Fruit fly (Drosophila melanogaster) whole organism, embryonic: ENCODE results near the gene CG8051.

ENCODE experiments used
- Bdp1 ChIP-seq: fragments of 200-800 bp; sonication (Bioruptor generic); optimal IDR thresholded peaks from 3 replicates; lab custom pipeline; 2016; ENCODE audit warnings: missing biosample characterization, missing genetic modification characterization
- Blimp-1 ChIP-seq: fragments of 200-800 bp; sonication (Bioruptor generic); optimal IDR thresholded peaks from 3 replicates; lab custom pipeline; 2018; ENCODE audit warnings: missing biosample characterization, missing genetic modification characterization, mild to moderate bottlenecking, moderate library complexity, missing genetic modification reagents
- CG10565 ChIP-seq: fragments of 200-800 bp; sonication (Bioruptor generic); optimal IDR thresholded peaks from 3 replicates; lab custom pipeline; 2016; ENCODE audit warnings: missing biosample characterization, mild to moderate bottlenecking, missing genetic modification characterization
- CG11085 ChIP-seq: fragments of 200-800 bp; sonication (Bioruptor generic); IDR thresholded peaks from 2 replicates; pipeline ENCODE4 v1.3.6; 2022; ENCODE audit warnings: missing biosample characterization, missing genetic modification characterization
- CG12071 ChIP-seq: fragments of 200-800 bp; sonication (Bioruptor generic); optimal IDR thresholded peaks from 3 replicates; lab custom pipeline; 2018; ENCODE audit warnings: missing biosample characterization, mild to moderate bottlenecking, missing genetic modification characterization
- CG1233 ChIP-seq: fragments of 200-800 bp; sonication (Bioruptor generic); optimal IDR thresholded peaks from 4 replicates; lab custom pipeline; 2018; ENCODE audit warnings: missing biosample characterization, mild to moderate bottlenecking, missing genetic modification characterization
- CG12942 ChIP-seq: fragments of 200-800 bp; sonication (Bioruptor generic); optimal IDR thresholded peaks from 3 replicates; lab custom pipeline; 2016; ENCODE audit warnings: missing biosample characterization, missing genetic modification characterization
- CG13624 ChIP-seq: fragments of 200-800 bp; sonication (Bioruptor generic); optimal IDR thresholded peaks from 2 replicates; lab custom pipeline; 2016; ENCODE audit warnings: missing biosample characterization, missing genetic modification characterization
- CG14441 ChIP-seq: fragments of 200-800 bp; sonication (Bioruptor generic); IDR thresholded peaks from 2 replicates; pipeline ENCODE4 v1.3.6; 2022; ENCODE audit warnings: missing biosample characterization, missing genetic modification characterization
- CG17186 ChIP-seq: fragments of 200-800 bp; sonication (Bioruptor generic); optimal IDR thresholded peaks from 3 replicates; lab custom pipeline; 2017; ENCODE audit warnings: missing biosample characterization, missing genetic modification reagents, missing genetic modification characterization
- CG17359 ChIP-seq: fragments of 200-800 bp; sonication (Bioruptor generic); optimal IDR thresholded peaks from 3 replicates; lab custom pipeline; 2018; ENCODE audit warnings: missing biosample characterization, mild to moderate bottlenecking, missing genetic modification characterization, moderate library complexity
- CG1832 ChIP-seq: fragments of 200-800 bp; sonication (Bioruptor generic); optimal IDR thresholded peaks from 2 replicates; lab custom pipeline; 2017; ENCODE audit warnings: missing biosample characterization, mild to moderate bottlenecking, missing genetic modification characterization, inconsistent platforms
- CG18764 ChIP-seq: fragments of 200-800 bp; sonication (Bioruptor generic); optimal IDR thresholded peaks from 3 replicates; lab custom pipeline; 2016; ENCODE audit warnings: missing biosample characterization, missing genetic modification characterization
- CG33557 ChIP-seq: fragments of 200-800 bp; sonication (Bioruptor generic); optimal IDR thresholded peaks from 2 replicates; lab custom pipeline; 2019; ENCODE audit warnings: missing biosample characterization, mild to moderate bottlenecking, missing genetic modification characterization, moderate library complexity
- CG4707 ChIP-seq: fragments of 200-800 bp; sonication (Bioruptor generic); optimal IDR thresholded peaks from 2 replicates; lab custom pipeline; 2018; ENCODE audit warnings: missing biosample characterization, mild to moderate bottlenecking, missing genetic modification characterization, moderate library complexity
- CG7745 ChIP-seq: fragments of 200-800 bp; sonication (Bioruptor generic); optimal IDR thresholded peaks from 2 replicates; lab custom pipeline; 2018; ENCODE audit warnings: missing biosample characterization, mild to moderate bottlenecking, missing genetic modification characterization, moderate library complexity
- CG7963 ChIP-seq: fragments of 200-800 bp; sonication (Bioruptor generic); IDR thresholded peaks from 3 replicates; pipeline ENCODE4 v1.3.6; 2022; ENCODE audit warnings: missing biosample characterization, missing genetic modification characterization; ENCODE audit not compliant: partially characterized antibody
- CG7987 ChIP-seq: fragments of 200-800 bp; sonication (Bioruptor generic); optimal IDR thresholded peaks from 2 replicates; lab custom pipeline; 2018; ENCODE audit warnings: missing biosample characterization, mild to moderate bottlenecking, missing genetic modification characterization, moderate library complexity
- CG8089 ChIP-seq: fragments of 200-800 bp; sonication (Bioruptor generic); optimal IDR thresholded peaks from 3 replicates; lab custom pipeline; 2016; ENCODE audit warnings: missing biosample characterization, missing genetic modification characterization
- CG9215 ChIP-seq: fragments of 200-800 bp; sonication (Bioruptor generic); IDR thresholded peaks from 2 replicates; pipeline ENCODE4 v1.3.6; 2022; ENCODE audit warnings: missing biosample characterization, missing genetic modification characterization
- Dad ChIP-seq: fragments of 200-800 bp; sonication (Bioruptor generic); optimal IDR thresholded peaks from 3 replicates; lab custom pipeline; 2016; ENCODE audit warnings: missing biosample characterization, missing genetic modification characterization
- Dip3 ChIP-seq: fragments of 200-800 bp; sonication (Bioruptor generic); optimal IDR thresholded peaks from 3 replicates; lab custom pipeline; 2016; ENCODE audit warnings: missing biosample characterization, missing genetic modification characterization
- Dll ChIP-seq: fragments of 200-800 bp; sonication (Bioruptor generic); IDR thresholded peaks from 4 replicates; pipeline ENCODE4 v1.3.6; 2022; ENCODE audit warnings: missing biosample characterization, missing genetic modification characterization; ENCODE audit not compliant: partially characterized antibody
- Doc3 ChIP-seq: fragments of 200-800 bp; sonication (Bioruptor generic); IDR thresholded peaks from 3 replicates; pipeline ENCODE4 v1.3.6; 2022; ENCODE audit warnings: missing biosample characterization, missing genetic modification characterization; ENCODE audit not compliant: partially characterized antibody
- HLH3B ChIP-seq: fragments of 200-800 bp; sonication (Bioruptor generic); IDR thresholded peaks from 2 replicates; pipeline ENCODE4 v1.3.6; 2022; ENCODE audit warnings: missing biosample characterization, missing genetic modification characterization
- Kr ChIP-seq: fragments of 200-800 bp; sonication (Bioruptor generic); optimal IDR thresholded peaks from 2 replicates; lab custom pipeline; 2017; ENCODE audit warnings: missing biosample characterization, mild to moderate bottlenecking, missing genetic modification characterization
- NC2α ChIP-seq: fragments of 200-800 bp; sonication (Bioruptor generic); optimal IDR thresholded peaks from 2 replicates; lab custom pipeline; 2016; ENCODE audit warnings: missing biosample characterization, missing genetic modification characterization
- NFAT ChIP-seq: fragments of 200-800 bp; sonication (Bioruptor generic); IDR thresholded peaks from 2 replicates; pipeline ENCODE4 v1.3.6; 2022; ENCODE audit warnings: missing biosample characterization, missing genetic modification characterization
- Poxn ChIP-seq: fragments of 200-800 bp; sonication (Bioruptor generic); IDR thresholded peaks from 2 replicates; pipeline ENCODE4 v1.3.6; 2022; ENCODE audit warnings: missing biosample characterization, missing genetic modification characterization
- Xrp1 ChIP-seq: fragments of 200-800 bp; sonication (Bioruptor generic); IDR thresholded peaks from 2 replicates; pipeline ENCODE4 v1.3.6; 2022; ENCODE audit warnings: missing biosample characterization, missing genetic modification characterization
- az2 ChIP-seq: fragments of 200-800 bp; sonication (Bioruptor generic); optimal IDR thresholded peaks from 3 replicates; lab custom pipeline; 2016; ENCODE audit warnings: missing biosample characterization, missing genetic modification characterization
- caup ChIP-seq: fragments of 200-800 bp; sonication (Bioruptor generic); optimal IDR thresholded peaks from 3 replicates; lab custom pipeline; 2017; ENCODE audit warnings: missing biosample characterization, mild to moderate bottlenecking, missing genetic modification characterization, moderate library complexity; ENCODE audit not compliant: severe bottlenecking
- chm ChIP-seq: fragments of 200-800 bp; sonication (Bioruptor generic); IDR thresholded peaks from 2 replicates; pipeline ENCODE4 v1.3.6; 2022; ENCODE audit warnings: missing biosample characterization, missing genetic modification characterization
- chn ChIP-seq: fragments of 200-800 bp; sonication (Bioruptor generic); optimal IDR thresholded peaks from 2 replicates; lab custom pipeline; 2016; ENCODE audit warnings: missing biosample characterization, missing genetic modification characterization
- ems ChIP-seq: fragments of 200-800 bp; sonication (Bioruptor generic); optimal IDR thresholded peaks from 3 replicates; lab custom pipeline; 2016; ENCODE audit warnings: missing biosample characterization, missing genetic modification characterization
- gem ChIP-seq: fragments of 200-800 bp; sonication (Bioruptor generic); optimal IDR thresholded peaks from 2 replicates; lab custom pipeline; 2019; ENCODE audit warnings: missing biosample characterization, mild to moderate bottlenecking, missing genetic modification characterization, moderate library complexity
- kni ChIP-seq: fragments of 200-800 bp; sonication (Bioruptor generic); optimal IDR thresholded peaks from 3 replicates; lab custom pipeline; 2017; ENCODE audit warnings: mild to moderate bottlenecking, missing biosample characterization, missing genetic modification reagents, missing genetic modification characterization
- lbe ChIP-seq: fragments of 200-800 bp; sonication (Bioruptor generic); optimal IDR thresholded peaks from 2 replicates; lab custom pipeline; 2016; ENCODE audit warnings: missing biosample characterization, mild to moderate bottlenecking, missing genetic modification characterization
- nau ChIP-seq: fragments of 200-800 bp; sonication (Bioruptor generic); optimal IDR thresholded peaks from 3 replicates; lab custom pipeline; 2017; ENCODE audit warnings: missing biosample characterization, mild to moderate bottlenecking, missing genetic modification characterization, missing genetic modification reagents
- repo ChIP-seq: fragments of 200-800 bp; sonication (Bioruptor generic); optimal IDR thresholded peaks from 2 replicates; lab custom pipeline; 2016; ENCODE audit warnings: missing biosample characterization, missing genetic modification characterization
- ro ChIP-seq: fragments of 200-800 bp; sonication (Bioruptor generic); IDR thresholded peaks from 2 replicates; pipeline ENCODE4 v1.3.6; 2022; ENCODE audit warnings: missing biosample characterization, missing genetic modification characterization
- sens ChIP-seq: fragments of 200-800 bp; sonication (Bioruptor generic); peaks from one replicate; lab custom pipeline; 2016; ENCODE audit warnings: missing biosample characterization, missing genetic modification characterization
- shn ChIP-seq: fragments of 200-800 bp; sonication (Bioruptor generic); optimal IDR thresholded peaks from 3 replicates; lab custom pipeline; 2016; ENCODE audit warnings: missing biosample characterization, missing genetic modification characterization
- sim ChIP-seq: fragments of 200-800 bp; sonication (Bioruptor generic); IDR thresholded peaks from 2 replicates; pipeline ENCODE4 v1.3.6; 2022; ENCODE audit warnings: missing biosample characterization, missing genetic modification characterization
- sob ChIP-seq: fragments of 200-800 bp; sonication (Bioruptor generic); IDR thresholded peaks from 2 replicates; pipeline ENCODE4 v1.3.6; 2022; ENCODE audit warnings: missing biosample characterization, missing genetic modification characterization
- sqz ChIP-seq: fragments of 200-800 bp; sonication (Bioruptor generic); optimal IDR thresholded peaks from 3 replicates; lab custom pipeline; 2018; ENCODE audit warnings: missing biosample characterization, mild to moderate bottlenecking, missing genetic modification characterization
- stwl ChIP-seq: fragments of 200-800 bp; sonication (Bioruptor generic); optimal IDR thresholded peaks from 3 replicates; lab custom pipeline; 2018; ENCODE audit warnings: missing biosample characterization, mild to moderate bottlenecking, missing genetic modification characterization, moderate library complexity
- tll ChIP-seq, 2 experiments: fragments of 200-800 bp in 1 of 2; fragments of >200 bp in 1 of 2; sonication (Bioruptor generic) in 1 of 2; optimal IDR thresholded peaks; 2 replicates each; lab custom pipeline; 2017 to 2019; ENCODE audit warnings: missing biosample characterization in 2 of 2, missing genetic modification characterization in 2 of 2, mild to moderate bottlenecking in 1 of 2, moderate library complexity in 1 of 2
- wor ChIP-seq: fragments of 200-800 bp; sonication (Bioruptor generic); IDR thresholded peaks from 2 replicates; pipeline ENCODE4 v1.3.6; 2022; ENCODE audit warnings: missing biosample characterization, missing genetic modification characterization

CG8051 gene

dm6 chrX:19307810-19308456, at the start of gene CG8051 (continued):
- TF ChIP-seq tll (GFP tag; optimal IDR thresholded peaks at IDR 0.05; lab: Kevin White, UChicago) (no peak), CG12942 (GFP tag; lab: Kevin White, UChicago) (no peak), CG10565 (GFP tag; lab: Kevin White, UChicago) (no peak), shn (GFP tag; lab: Kevin White, UChicago) (peak; percentile 42), CG17359 (tag; lab: Kevin White, UChicago) (peak; percentile 91), kni (GFP tag; lab: Kevin White, UChicago) (peak; percentile 47), lbe (GFP tag; lab: Kevin White, UChicago) (no peak), Dip3 (no peak), az2 (GFP tag; lab: Kevin White, UChicago) (no peak), Poxn (GFP tag; lab: Robert Waterston, UW) (no peak), CG1832 (GFP tag; lab: Kevin White, UChicago) (no peak), caup (GFP tag; lab: Kevin White, UChicago) (peak; percentile 19), CG9215 (GFP tag; lab: Robert Waterston, UW) (no peak), CG13624 (no peak), CG18764 (GFP tag; lab: Kevin White, UChicago) (no peak), CG12071 (GFP tag; lab: Kevin White, UChicago) (no peak), Bdp1 (GFP tag; lab: Kevin White, UChicago) (no peak), CG1233 (GFP tag; lab: Kevin White, UChicago) (peak; percentile 11), CG33557 (GFP tag; lab: Kevin White, UChicago) (peak; percentile 7), Dad (peak; percentile 15), CG17186 (no peak), HLH3B (no peak), repo (GFP tag; lab: Kevin White, UChicago) (peak; percentile 11), Xrp1 (GFP tag; lab: Robert Waterston, UW) (peak; percentile 5; the same call in 1 of the 2 replicates), NC2α (GFP tag; lab: Kevin White, UChicago) (peak; percentile 52), CG4707 (GFP tag; lab: Kevin White, UChicago) (no peak), CG7987 (GFP tag; lab: Kevin White, UChicago) (peak; percentile 54), sim (0 out of 2 replicates have a peak, but pooled peaks have one; percentile 19), chm (0 out of 2 replicates have a peak, but pooled peaks have one; percentile 27), NFAT (GFP tag; lab: Robert Waterston, UW) (0 out of 2 replicates have a peak, but pooled peaks have one; percentile 30), wor (GFP tag; lab: Robert Waterston, UW) (no peak), Doc3 (no peak), Dll (GFP tag; lab: Robert Waterston, UW) (no peak), ems (no peak), chn (GFP tag; lab: Kevin White, UChicago) (peak; percentile 13), CG14441 (GFP tag; lab: Robert Waterston, UW) (peak; percentile 45; the same call in 1 of the 2 replicates), sqz (GFP tag; lab: Kevin White, UChicago) (peak; percentile 73), Blimp-1 (peak; percentile 5), gem (tag; lab: Kevin White, UChicago) (peak; percentile 17), CG11085 (GFP tag; lab: Robert Waterston, UW) (no peak), sob (GFP tag; lab: Robert Waterston, UW) (peak; percentile 40; the same call in 1 of the 2 replicates), CG8089 (peak; percentile 6), Kr (peak; percentile 13), CG7745 (tag; lab: Kevin White, UChicago) (no peak), nau (GFP tag; lab: Kevin White, UChicago) (peak; percentile 33), stwl (peak; percentile 26), CG7963 (GFP tag; lab: Robert Waterston, UW) (no peak), sens (GFP tag; lab: Kevin White, UChicago) (peak; percentile 86), ro (GFP tag; lab: Robert Waterston, UW) (no peak)
